Fruit fly (Drosophila melanogaster) whole organism, wandering third instar larva: ENCODE data around the gene Cyp310a1.

ENCODE experiments used
- CG32264 ChIP-seq: fragments of 200-800 bp; sonication (Bioruptor generic); optimal IDR thresholded peaks from 2 replicates; lab custom pipeline; 2016; ENCODE audit warnings: missing biosample characterization, missing genetic modification characterization
- Dfd ChIP-seq: fragments of >200 bp; optimal IDR thresholded peaks from 2 replicates; lab custom pipeline; 2017; ENCODE audit warnings: missing biosample characterization, missing genetic modification characterization
- Hnf4 ChIP-seq: fragments of 200-800 bp; sonication (Bioruptor generic); optimal IDR thresholded peaks from 2 replicates; lab custom pipeline; 2016; ENCODE audit warnings: missing biosample characterization, mild to moderate bottlenecking, missing genetic modification characterization
- Myc ChIP-seq: fragments of >200 bp; optimal IDR thresholded peaks from 2 replicates; lab custom pipeline; 2017
- Sp1 ChIP-seq: fragments of 200-800 bp; sonication (Bioruptor generic); optimal IDR thresholded peaks from 3 replicates; lab custom pipeline; 2019; ENCODE audit warnings: missing biosample characterization, mild to moderate bottlenecking, missing genetic modification characterization, moderate library complexity
- br ChIP-seq: fragments of 200-800 bp; sonication (Bioruptor generic); optimal IDR thresholded peaks from 2 replicates; lab custom pipeline; 2016; ENCODE audit warnings: missing biosample characterization, missing genetic modification characterization
- dl ChIP-seq, 2 experiments: fragments of 175-275, 200-275 bp in 1 of 2; fragments of 200-275 bp in 1 of 2; sonication (Bioruptor generic); optimal IDR thresholded peaks; lab custom pipeline; 2018; ENCODE audit warnings: mild to moderate bottlenecking in 2 of 2, missing biosample characterization in 2 of 2, missing genetic modification characterization in 2 of 2, moderate library complexity in 2 of 2; ENCODE audit not compliant: partially characterized antibody in 2 of 2, insufficient read depth in 1 of 2
- lola ChIP-seq: fragments of >200 bp; optimal IDR thresholded peaks from 2 replicates; lab custom pipeline; 2017; ENCODE audit warnings: missing biosample characterization, missing genetic modification characterization
- sv ChIP-seq: fragments of 200-800 bp; sonication (Bioruptor generic); optimal IDR thresholded peaks from 3 replicates; lab custom pipeline; 2016; ENCODE audit warnings: missing biosample characterization, missing genetic modification characterization
- tai ChIP-seq: sonication (Bioruptor generic); optimal IDR thresholded peaks from 2 replicates; lab custom pipeline; 2016; ENCODE audit warnings: missing biosample characterization, missing genetic modification characterization

dm6 chr2L:18629144-18629543 lies 23.7 kb downstream of the Cyp310a1 start:
- TF ChIP-seq lola (no peak), tai (GFP tag; lab: Kevin White, UChicago) (no peak), sv (GFP tag; lab: Kevin White, UChicago) (no peak), dl (GFP tag; optimal IDR thresholded peaks at IDR 0.05; lab: Kevin White, UChicago; ENCODE audit: insufficient read depth in 1 of 2, partially characterized antibody in 2 of 2) (no peak), Sp1 (GFP tag; lab: Kevin White, UChicago) (no peak), br (GFP tag; lab: Kevin White, UChicago) (no peak), Dfd (GFP tag; lab: Kevin White, UChicago) (no peak), CG32264 (GFP tag; lab: Kevin White, UChicago) (no peak), Hnf4 (GFP tag; lab: Kevin White, UChicago) (no peak), Myc (lab: Kevin White, UChicago) (no peak)
